Fruit fly (Drosophila melanogaster): ENCODE results near the gene CG43220.

Gene CG43220

DNA sequence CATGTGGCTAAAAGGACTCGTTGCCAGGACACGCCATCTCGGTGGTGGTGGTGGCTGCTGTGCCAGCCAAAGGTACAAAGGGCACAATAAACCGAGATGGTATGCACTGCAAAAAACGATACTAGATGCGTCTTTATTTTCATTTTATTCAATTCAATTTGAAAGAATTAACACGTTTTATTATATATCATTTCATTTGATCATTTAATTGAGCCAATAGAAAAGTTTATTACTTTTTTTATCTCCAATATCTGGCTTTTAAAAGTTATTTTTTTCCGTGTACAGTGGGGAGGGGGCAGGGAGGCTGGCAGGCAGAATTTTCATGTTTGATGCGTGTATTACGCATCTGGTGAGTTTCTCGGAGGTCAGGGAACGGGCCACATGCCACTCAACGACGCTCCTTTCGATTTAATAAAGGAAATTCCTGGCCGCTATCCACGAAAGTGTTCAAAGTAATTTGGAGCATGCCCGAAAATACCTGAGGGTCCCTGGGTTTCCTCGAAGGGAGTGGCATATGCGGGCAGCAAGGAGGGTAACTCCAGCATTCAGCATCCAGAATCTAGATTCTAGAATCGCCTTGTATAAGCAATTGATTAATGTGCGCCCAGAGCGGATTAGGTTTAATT is 27.8 kb downstream of the CG43220 start (continued):
- peak; percentile 56 for TF ChIP-seq CG10274 (GFP tag; optimal IDR thresholded peaks at IDR 0.05)
- TF ChIP-seq CG4404 (GFP tag; IDR thresholded peaks at IDR 0.05), result peak; percentile 86
- TF ChIP-seq bowl (GFP tag; IDR thresholded peaks at IDR 0.05), result peak; percentile 64; the same call in 1 of the 2 replicates
- peak; percentile 66 for TF ChIP-seq NC2α (GFP tag; optimal IDR thresholded peaks at IDR 0.05)
- peak; percentile 32 for TF ChIP-seq CG3163 (GFP tag; optimal IDR thresholded peaks at IDR 0.05)
- peak; percentile 60 for TF ChIP-seq Atf-2 (GFP tag; optimal IDR thresholded peaks at IDR 0.05)
- TF ChIP-seq CG13424 (tag; optimal IDR thresholded peaks at IDR 0.05), result peak; percentile 94
- TF ChIP-seq Lpt (GFP tag; optimal IDR thresholded peaks at IDR 0.05), result no peak
- TF ChIP-seq CG7928 (GFP tag; optimal IDR thresholded peaks at IDR 0.05), result peak; percentile 42
- peak; percentile 18 for TF ChIP-seq CG17186 (GFP tag; optimal IDR thresholded peaks at IDR 0.05)
- no peak for TF ChIP-seq chinmo (GFP tag; IDR thresholded peaks at IDR 0.05; ENCODE audit: partially characterized antibody)
- TF ChIP-seq nom (GFP tag; optimal IDR thresholded peaks at IDR 0.05), result no peak
- TF ChIP-seq CG7556 (GFP tag; optimal IDR thresholded peaks at IDR 0.05), result peak; percentile 94
- TF ChIP-seq CG3847 (GFP tag; IDR thresholded peaks at IDR 0.05), result peak; percentile 77
- peak; percentile 81 for TF ChIP-seq CG3407 (GFP tag; optimal IDR thresholded peaks at IDR 0.05)
- TF ChIP-seq CG10209 (GFP tag; optimal IDR thresholded peaks at IDR 0.05), result peak; percentile 84
- peak; percentile 96 for TF ChIP-seq CG15696 (tag; optimal IDR thresholded peaks at IDR 0.05)
- no peak for TF ChIP-seq amos (GFP tag; IDR thresholded peaks at IDR 0.05; ENCODE audit: partially characterized antibody)
- no peak for TF ChIP-seq Stat92E (GFP tag; optimal IDR thresholded peaks at IDR 0.05)
- no peak for TF ChIP-seq prd (optimal IDR thresholded peaks at IDR 0.05)
- peak; percentile 91 for TF ChIP-seq prd (GFP tag; IDR thresholded peaks at IDR 0.05)
- peak; percentile 81 for TF ChIP-seq CG3281 (GFP tag; optimal IDR thresholded peaks at IDR 0.05)
- peak; percentile 86 for TF ChIP-seq tgo (GFP tag; IDR thresholded peaks at IDR 0.05)
- peak; percentile 85 for TF ChIP-seq CG17385 (GFP tag; optimal IDR thresholded peaks at IDR 0.05)
- TF ChIP-seq chn (GFP tag; optimal IDR thresholded peaks at IDR 0.05), result peak; percentile 73
- TF ChIP-seq Poxn (GFP tag; IDR thresholded peaks at IDR 0.05), result peak; percentile 35; the same call in 1 of the 2 replicates
- TF ChIP-seq CG17612 (GFP tag; IDR thresholded peaks at IDR 0.05), result peak; percentile 38
- peak; percentile 49 for TF ChIP-seq NFAT (GFP tag; IDR thresholded peaks at IDR 0.05)
- no peak for TF ChIP-seq sna (GFP tag; IDR thresholded peaks at IDR 0.05; ENCODE audit: partially characterized antibody)
- peak; percentile 96 for TF ChIP-seq CG2712 (tag; optimal IDR thresholded peaks at IDR 0.05)
- peak; percentile 76 for TF ChIP-seq lilli (GFP tag; optimal IDR thresholded peaks at IDR 0.05)
- TF ChIP-seq CG2678 (tag; optimal IDR thresholded peaks at IDR 0.05), result peak; percentile 94
- peak; percentile 47 for TF ChIP-seq btn (GFP tag; optimal IDR thresholded peaks at IDR 0.05)
- TF ChIP-seq CG43689 (GFP tag; IDR thresholded peaks at IDR 0.05), result peak; percentile 38; the same call in 1 of the 2 replicates
- peak; percentile 82 for TF ChIP-seq gce (GFP tag; IDR thresholded peaks at IDR 0.05)
- TF ChIP-seq ewg (GFP tag; optimal IDR thresholded peaks at IDR 0.05), result peak; percentile 76
- peak; percentile 75 for TF ChIP-seq CG14441 (GFP tag; IDR thresholded peaks at IDR 0.05)
- TF ChIP-seq Med (GFP tag), result no peak
- TF ChIP-seq Dip2 (GFP tag; IDR thresholded peaks at IDR 0.05), result 0 out of 2 replicates have a peak, but pooled peaks have one; percentile 8
- peak; percentile 93 for TF ChIP-seq CG7839 (tag; optimal IDR thresholded peaks at IDR 0.05)
- TF ChIP-seq Hr51 (GFP tag; optimal IDR thresholded peaks at IDR 0.05), result peak; percentile 67 to 89
- no peak for TF ChIP-seq CG18011 (GFP tag; optimal IDR thresholded peaks at IDR 0.05)
- TF ChIP-seq Blimp-1 (GFP tag; optimal IDR thresholded peaks at IDR 0.05), result peak; percentile 90
- peak; percentile 83 for TF ChIP-seq tin (GFP tag; optimal IDR thresholded peaks at IDR 0.05)
- peak; percentile 12 for TF ChIP-seq CG9797 (GFP tag; optimal IDR thresholded peaks at IDR 0.05)
- no peak for TF ChIP-seq C15 (GFP tag; IDR thresholded peaks at IDR 0.05)
- peak; percentile 91 for TF ChIP-seq unpg (GFP tag; optimal IDR thresholded peaks at IDR 0.05)
- peak; percentile 98 for TF ChIP-seq sens (GFP tag)
- TF ChIP-seq Gug (GFP tag; IDR thresholded peaks at IDR 0.05), result peak; percentile 48; the same call in 2 of the 4 replicates
